Fruit fly (Drosophila melanogaster): ENCODE results near the gene CG4161.
A peak's percentile ranks its signal among the peaks of the same experiment; 100 is the strongest.

Gene CG4161

DNA sequence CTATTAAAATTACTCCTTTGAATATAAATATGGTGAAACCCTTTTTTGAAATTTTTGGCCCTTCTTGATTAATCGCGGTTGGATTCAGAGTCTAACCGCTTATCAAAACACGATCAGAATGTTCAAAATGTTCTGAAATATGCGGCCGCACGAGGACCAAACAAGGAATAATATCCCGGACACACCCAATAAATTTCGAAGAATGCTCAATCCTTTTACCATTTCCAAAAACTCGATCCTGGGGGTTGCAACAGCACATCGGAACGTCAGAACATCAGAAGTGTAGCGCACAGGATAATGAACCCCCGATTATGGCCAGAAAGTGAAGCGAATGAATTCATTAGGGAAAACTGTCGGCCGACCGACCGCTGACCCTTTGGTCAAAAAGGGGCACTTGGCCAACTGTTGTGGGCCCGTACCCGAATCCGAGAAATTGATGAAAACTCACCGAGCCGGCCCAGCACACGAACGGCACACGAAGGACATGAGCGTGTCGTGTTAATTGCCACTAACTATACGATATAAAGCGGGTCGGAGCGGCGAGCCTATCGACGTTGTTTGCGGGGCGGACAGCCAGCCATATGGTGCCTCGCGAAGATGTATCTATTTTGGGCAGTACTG is 37.5 kb downstream of the CG4161 start (continued):
- TF ChIP-seq CG12659 (GFP tag; optimal IDR thresholded peaks at IDR 0.05) (no peak), CG10267 (tag; optimal IDR thresholded peaks at IDR 0.05) (no peak), bigmax (GFP tag; optimal IDR thresholded peaks at IDR 0.05) (no peak), NC2α (GFP tag; optimal IDR thresholded peaks at IDR 0.05) (no peak), CG9437 (GFP tag; optimal IDR thresholded peaks at IDR 0.05) (no peak), kni (GFP tag; optimal IDR thresholded peaks at IDR 0.05) (peak; percentile 4), HLHmδ (GFP tag; optimal IDR thresholded peaks at IDR 0.05) (no peak), pzg (GFP tag; optimal IDR thresholded peaks at IDR 0.05) (no peak), Oli (tag; optimal IDR thresholded peaks at IDR 0.05) (no peak), Optix (GFP tag; IDR thresholded peaks at IDR 0.05) (no peak), Sox102F (GFP tag; optimal IDR thresholded peaks at IDR 0.05) (no peak), oc (tag; optimal IDR thresholded peaks at IDR 0.05) (no peak), tll (GFP tag; optimal IDR thresholded peaks at IDR 0.05) (peak in 1 of 2 experiments; percentile 22), GATAe (GFP tag; conservative IDR thresholded peaks at IDR 0.05) (no peak), nerfin-1 (tag; optimal IDR thresholded peaks at IDR 0.05) (peak; percentile 6), wor (GFP tag; IDR thresholded peaks at IDR 0.05) (no peak), Kr (GFP tag; optimal IDR thresholded peaks at IDR 0.05) (peak; percentile 93), pnt (GFP tag; optimal IDR thresholded peaks at IDR 0.05) (no peak), CG3726 (GFP tag; IDR thresholded peaks at IDR 0.05) (no peak), CG18262 (tag; optimal IDR thresholded peaks at IDR 0.05) (no peak), CG8359 (GFP tag; optimal IDR thresholded peaks at IDR 0.05; ENCODE audit: borderline replicate concordance) (no peak)

DNA sequence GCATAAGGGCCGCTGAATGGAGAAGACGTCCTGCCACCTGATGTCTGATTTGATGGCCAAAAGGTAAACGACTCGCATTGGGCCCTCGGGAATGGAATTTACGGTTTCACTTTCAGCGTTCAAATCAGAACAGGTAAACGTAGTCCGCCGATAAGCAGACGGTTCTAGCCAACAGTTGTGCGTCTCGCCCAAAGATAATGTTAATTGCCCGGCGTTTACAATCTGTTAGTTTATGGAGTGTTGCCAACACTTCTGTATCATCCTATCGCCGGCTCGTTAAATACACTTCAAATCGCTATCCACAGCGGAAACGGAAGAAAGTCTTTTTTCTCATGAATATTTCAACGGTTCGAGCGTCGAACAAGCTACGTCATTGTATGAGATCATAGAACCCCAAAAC is 38.5 kb downstream of the CG4161 start:
- TF ChIP-seq cad (GFP tag; optimal IDR thresholded peaks at IDR 0.05) (peak; percentile 57), zen (tag; optimal IDR thresholded peaks at IDR 0.05) (peak; percentile 32), Ets65A (GFP tag) (peak; percentile 28), D19A (tag; optimal IDR thresholded peaks at IDR 0.05) (peak; percentile 64), CG15479 (GFP tag; optimal IDR thresholded peaks at IDR 0.05) (peak; percentile 81), CG16815 (GFP tag; optimal IDR thresholded peaks at IDR 0.05) (no peak), insv (GFP tag; optimal IDR thresholded peaks at IDR 0.05) (peak in 1 of 2 experiments; percentile 78), emc (GFP tag; optimal IDR thresholded peaks at IDR 0.05) (no peak)

DNA sequence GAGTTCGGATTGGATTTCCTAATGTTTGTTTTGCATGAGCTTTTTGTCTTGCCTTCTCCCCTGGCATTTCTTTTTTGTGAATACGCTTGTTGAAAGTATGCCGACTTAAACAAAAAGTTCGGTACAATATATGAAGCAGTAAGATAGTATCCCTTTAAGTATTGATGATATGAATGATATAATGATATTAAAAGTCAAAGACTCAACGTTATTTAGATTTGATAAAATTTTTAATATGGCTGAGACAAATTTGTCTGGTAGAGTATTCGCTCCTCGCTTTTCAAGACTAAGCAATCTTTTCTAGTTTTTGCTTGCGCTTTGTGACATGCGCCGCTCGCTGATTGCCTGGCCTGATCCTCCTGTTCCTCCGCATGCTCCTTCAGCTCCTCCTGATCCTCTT is 41.3 kb downstream of the CG4161 start:
- TF ChIP-seq sens (GFP tag) (peak; percentile 8), peb (GFP tag; IDR thresholded peaks at IDR 0.05) (no peak), Drgx (GFP tag; IDR thresholded peaks at IDR 0.05) (0 out of 2 replicates have a peak, but pooled peaks have one; percentile 17), kni (GFP tag; optimal IDR thresholded peaks at IDR 0.05) (no peak), Asciz (GFP tag; optimal IDR thresholded peaks at IDR 0.05) (no peak), D19A (tag; optimal IDR thresholded peaks at IDR 0.05) (peak; percentile 24)

DNA sequence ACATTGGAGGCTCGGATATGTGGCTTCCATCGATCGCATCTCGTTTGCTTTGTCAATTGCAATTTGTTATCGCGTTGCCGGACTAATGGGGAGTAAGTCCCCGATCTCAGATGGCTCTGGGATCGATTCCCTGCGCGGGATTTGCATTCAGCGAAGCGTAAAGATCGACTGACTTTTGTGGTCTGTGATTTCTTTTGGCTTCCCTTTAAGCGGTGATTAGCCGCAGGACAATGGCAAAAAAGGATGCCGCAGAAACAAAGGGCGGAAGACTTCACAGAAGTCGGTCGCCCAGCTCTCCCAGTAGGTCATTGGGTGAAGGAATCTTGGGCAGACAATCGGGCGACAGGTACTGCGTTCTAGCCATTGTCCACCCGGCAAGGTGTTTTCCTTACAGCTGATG is 41.8 kb downstream of the CG4161 start:
- TF ChIP-seq tll (GFP tag; optimal IDR thresholded peaks at IDR 0.05) (peak in 1 of 2 experiments; percentile 58), kay (GFP tag; optimal IDR thresholded peaks at IDR 0.05) (no peak), D (optimal IDR thresholded peaks at IDR 0.05) (peak; percentile 81), D (GFP tag; optimal IDR thresholded peaks at IDR 0.05) (no peak), CG3838 (GFP tag; optimal IDR thresholded peaks at IDR 0.05) (no peak), sisA (GFP tag; IDR thresholded peaks at IDR 0.05) (no peak), ttk (GFP tag; IDR thresholded peaks at IDR 0.05) (no peak)
